Worm (Caenorhabditis elegans) whole organism, late embryonic: ENCODE measurements around the gene ssp-35.

ENCODE experiments used
- F13H6.1 ChIP-seq: sonication (generic microtip); optimal IDR thresholded peaks from 2 replicates; lab custom pipeline; 2016; ENCODE audit warnings: missing genetic modification characterization, missing compliant biosample characterization
- ama-1 ChIP-seq: fragments of 150-350 bp; optimal IDR thresholded peaks from 2 replicates; lab custom pipeline; 2014
- ceh-2 ChIP-seq: sonication (generic microtip); optimal IDR thresholded peaks from 2 replicates; lab custom pipeline; 2016; ENCODE audit warnings: missing genotype, missing genetic modification characterization, missing compliant biosample characterization
- elt-4 ChIP-seq: sonication (generic microtip); optimal IDR thresholded peaks from 2 replicates; lab custom pipeline; 2016; ENCODE audit warnings: missing genetic modification characterization, missing compliant biosample characterization
- lim-6 ChIP-seq: sonication (generic microtip); optimal IDR thresholded peaks from 2 replicates; lab custom pipeline; 2016; ENCODE audit warnings: missing genetic modification characterization, missing compliant biosample characterization
- pha-4 ChIP-seq: fragments of 150-350 bp; optimal IDR thresholded peaks from 2 replicates; lab custom pipeline; 2018; ENCODE audit warnings: missing biosample characterization, missing genetic modification reagents, missing genetic modification characterization
- pqm-1 ChIP-seq: sonication (generic microtip); optimal IDR thresholded peaks from 2 replicates; lab custom pipeline; 2016; ENCODE audit warnings: missing genetic modification characterization, missing compliant biosample characterization
- pros-1 ChIP-seq: fragments of 150-350 bp; optimal IDR thresholded peaks from 2 replicates; lab custom pipeline; 2014; ENCODE audit warnings: missing biosample characterization, missing genetic modification reagents, missing genetic modification characterization

DNA sequence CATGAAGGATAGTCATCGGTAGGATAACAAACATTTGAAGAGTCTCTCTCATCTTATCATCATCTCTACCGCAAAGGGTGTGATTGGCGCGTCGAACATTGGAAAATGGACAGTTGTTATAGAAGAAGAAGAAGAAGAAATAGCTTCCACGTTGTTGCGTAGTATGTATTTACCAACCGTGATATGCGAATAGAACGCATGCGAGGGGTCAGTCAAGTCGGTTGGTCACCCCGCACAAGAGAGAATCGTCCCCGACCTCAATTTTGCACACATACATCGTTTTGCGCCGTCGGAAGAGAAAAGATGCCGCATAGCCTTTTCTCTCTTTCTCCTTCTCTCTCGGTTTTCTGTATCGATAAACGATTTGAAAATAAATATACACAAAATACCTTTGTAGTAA lies 31.4 kb upstream of the ssp-35 start:
- TF ChIP-seq F13H6.1 (tag; lab: Kevin White, UChicago) (no peak), ama-1 (lab: Kevin White, UChicago) (no peak), elt-4 (tag; lab: Kevin White, UChicago) (no peak), pros-1 (no peak), pqm-1 (no peak), lim-6 (tag; lab: Kevin White, UChicago) (no peak), pha-4 (tag; lab: Kevin White, UChicago) (no peak), ceh-2 (tag; lab: Kevin White, UChicago) (no peak)
